Fruit fly (Drosophila melanogaster) whole organism, adult: ENCODE results near the gene CG31157.
A peak's percentile ranks its signal among the peaks of the same experiment; 100 is the strongest.

Experiments
- CG12768 ChIP-seq: fragments of 200-800 bp; sonication (Bioruptor generic); optimal IDR thresholded peaks from 2 replicates; lab custom pipeline; 2017; ENCODE audit warnings: missing biosample characterization, missing genetic modification characterization, mild to moderate bottlenecking, moderate library complexity, missing genetic modification reagents
- CG14711 ChIP-seq: fragments of 200-800 bp; sonication (Bioruptor generic); optimal IDR thresholded peaks from 2 replicates; lab custom pipeline; 2018; ENCODE audit warnings: missing biosample characterization, mild to moderate bottlenecking, missing genetic modification characterization, moderate library complexity
- CG1620 ChIP-seq: fragments of 200-800 bp; sonication (Bioruptor generic); optimal IDR thresholded peaks from 2 replicates; lab custom pipeline; 2016; ENCODE audit warnings: missing biosample characterization, missing genetic modification characterization
- CG33017 ChIP-seq: fragments of 200-800 bp; sonication (Bioruptor generic); optimal IDR thresholded peaks from 2 replicates; lab custom pipeline; 2018; ENCODE audit warnings: missing biosample characterization, mild to moderate bottlenecking, missing genetic modification characterization, moderate library complexity
- CG5204 ChIP-seq: fragments of 200-800 bp; sonication (Bioruptor generic); optimal IDR thresholded peaks from 2 replicates; lab custom pipeline; 2016; ENCODE audit warnings: missing biosample characterization, missing genetic modification characterization
- CG7045 ChIP-seq: fragments of 200-800 bp; sonication (Bioruptor generic); optimal IDR thresholded peaks from 2 replicates; lab custom pipeline; 2017; ENCODE audit warnings: missing biosample characterization, mild to moderate bottlenecking, missing genetic modification characterization
- CG7101 ChIP-seq: fragments of 200-800 bp; sonication (Bioruptor generic); optimal IDR thresholded peaks from 2 replicates; lab custom pipeline; 2018; ENCODE audit warnings: missing biosample characterization, mild to moderate bottlenecking, missing genetic modification characterization, moderate library complexity
- Clk ChIP-seq: fragments of 200-800 bp; sonication (Bioruptor generic); optimal IDR thresholded peaks from 2 replicates; lab custom pipeline; 2017; ENCODE audit warnings: missing biosample characterization, missing genetic modification characterization
- Crg-1 ChIP-seq: fragments of 200-800 bp; sonication (Bioruptor generic); optimal IDR thresholded peaks from 2 replicates; lab custom pipeline; 2016; ENCODE audit warnings: missing biosample characterization, missing genetic modification characterization
- Hr96 ChIP-seq: fragments of 200-800 bp; sonication (Bioruptor generic); optimal IDR thresholded peaks from 2 replicates; lab custom pipeline; 2016; ENCODE audit warnings: missing biosample characterization, missing genetic modification characterization
- Mnt ChIP-seq: fragments of 200-800 bp; sonication (Bioruptor generic); optimal IDR thresholded peaks from 2 replicates; lab custom pipeline; 2016; ENCODE audit warnings: missing biosample characterization, mild to moderate bottlenecking, missing genetic modification characterization
- bab1 ChIP-seq: fragments of 200-800 bp; sonication (Bioruptor generic); optimal IDR thresholded peaks from 3 replicates; lab custom pipeline; 2019; ENCODE audit warnings: missing biosample characterization, mild to moderate bottlenecking, missing genetic modification characterization, moderate library complexity
- cic ChIP-seq: fragments of 200-800 bp; sonication (Bioruptor generic); optimal IDR thresholded peaks from 2 replicates; lab custom pipeline; 2017; ENCODE audit warnings: missing biosample characterization, mild to moderate bottlenecking, missing genetic modification characterization, moderate library complexity
- cnc ChIP-seq, 2 experiments: fragments of >200 bp; optimal IDR thresholded peaks; 2 replicates each; lab custom pipeline; 2017
- kay ChIP-seq: fragments of 200-800 bp; sonication (Bioruptor generic); peaks from one replicate; lab custom pipeline; 2016; ENCODE audit warnings: missing biosample characterization, missing genetic modification characterization, borderline replicate concordance
- ovo ChIP-seq: fragments of 200-800 bp; sonication (Bioruptor generic); optimal IDR thresholded peaks from 2 replicates; lab custom pipeline; 2016; ENCODE audit warnings: missing biosample characterization, missing genetic modification characterization
- pad ChIP-seq: fragments of 200-800 bp; sonication (Bioruptor generic); optimal IDR thresholded peaks from 3 replicates; lab custom pipeline; 2017; ENCODE audit warnings: missing biosample characterization, missing genetic modification characterization, mild to moderate bottlenecking, moderate library complexity, missing genetic modification reagents
- tj ChIP-seq: fragments of 200-800 bp; sonication (Bioruptor generic); optimal IDR thresholded peaks from 3 replicates; lab custom pipeline; 2017; ENCODE audit warnings: missing biosample characterization, mild to moderate bottlenecking, missing genetic modification characterization, moderate library complexity
- toe ChIP-seq: fragments of 200-800 bp; sonication (Bioruptor generic); optimal IDR thresholded peaks from 2 replicates; lab custom pipeline; 2016; ENCODE audit warnings: missing biosample characterization, missing genetic modification characterization

Gene CG31157

dm6 chr3R:13085924-13086323, 38.4 kb downstream of the CG31157 start, which contains the start of gene CG43063:
Gene CG43063, plus strand, starts transcription at chr3R:13086224.
- no peak for TF ChIP-seq pad (GFP tag; lab: Kevin White, UChicago)
- TF ChIP-seq CG7101 (tag; lab: Kevin White, UChicago): no peak

- TF ChIP-seq cnc (optimal IDR thresholded peaks at IDR 0.05; lab: Kevin White, UChicago) (no peak), CG14711 (tag; lab: Kevin White, UChicago) (no peak), kay (GFP tag; lab: Kevin White, UChicago) (no peak), Clk (no peak), tj (GFP tag; lab: Kevin White, UChicago) (no peak), ovo (no peak), CG5204 (no peak), bab1 (GFP tag; lab: Kevin White, UChicago) (peak; percentile 87)
These were observed 40.9 kb downstream of the CG31157 start, which contains the start of gene timeout for dm6 chr3R:13088395-13088794. Gene timeout, plus strand, starts transcription at chr3R:13088651.

DNA sequence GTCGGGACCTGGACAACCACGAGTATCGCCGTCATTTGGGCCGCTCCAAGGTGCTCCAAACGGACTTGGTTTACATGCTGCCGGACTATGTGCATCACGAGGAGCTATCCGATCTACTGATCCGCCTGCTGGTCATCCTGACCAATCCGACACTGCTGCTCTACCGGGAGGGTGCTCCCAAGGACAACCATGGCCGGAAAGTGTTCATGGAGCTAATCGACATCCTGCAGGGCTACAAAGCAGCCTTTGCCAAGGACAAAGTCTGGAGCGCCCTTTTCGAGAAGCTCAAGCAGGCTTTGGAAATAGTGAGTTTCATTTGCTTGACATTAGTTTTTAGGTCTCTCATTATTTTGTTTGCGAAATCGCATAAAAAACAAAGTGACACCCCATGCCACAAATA, 41.4 kb downstream of the CG31157 start, which contains the start of gene CG34308:
CG34308 (plus strand) TSS at position 301 of the 400 bp plus-strand sequence.
- TF ChIP-seq kay (GFP tag; lab: Kevin White, UChicago): no peak
- no peak for TF ChIP-seq tj (GFP tag; lab: Kevin White, UChicago)

- TF ChIP-seq CG12768 (GFP tag; lab: Kevin White, UChicago): no peak
- no peak for TF ChIP-seq kay (GFP tag; lab: Kevin White, UChicago)
- TF ChIP-seq Crg-1: no peak
- TF ChIP-seq Hr96 (GFP tag; lab: Kevin White, UChicago): no peak
- no peak for TF ChIP-seq Mnt
- TF ChIP-seq pad (GFP tag; lab: Kevin White, UChicago): no peak
- no peak for TF ChIP-seq CG7101 (tag; lab: Kevin White, UChicago)
- no peak for TF ChIP-seq toe (GFP tag; lab: Kevin White, UChicago)
- TF ChIP-seq CG33017: no peak
- TF ChIP-seq CG1620 (GFP tag; lab: Kevin White, UChicago): no peak
- no peak for TF ChIP-seq CG5204
- no peak for TF ChIP-seq CG7045 (GFP tag; lab: Kevin White, UChicago)
- TF ChIP-seq ovo: no peak
- TF ChIP-seq cic: no peak
- no peak for TF ChIP-seq Clk
- TF ChIP-seq tj (GFP tag; lab: Kevin White, UChicago): no peak
These were observed 44.1 kb downstream of the CG31157 start for dm6 chr3R:13091666-13092065.
